ENCODE assay signal across 4 fruit fly cellular contexts in the genomic region with DNA sequence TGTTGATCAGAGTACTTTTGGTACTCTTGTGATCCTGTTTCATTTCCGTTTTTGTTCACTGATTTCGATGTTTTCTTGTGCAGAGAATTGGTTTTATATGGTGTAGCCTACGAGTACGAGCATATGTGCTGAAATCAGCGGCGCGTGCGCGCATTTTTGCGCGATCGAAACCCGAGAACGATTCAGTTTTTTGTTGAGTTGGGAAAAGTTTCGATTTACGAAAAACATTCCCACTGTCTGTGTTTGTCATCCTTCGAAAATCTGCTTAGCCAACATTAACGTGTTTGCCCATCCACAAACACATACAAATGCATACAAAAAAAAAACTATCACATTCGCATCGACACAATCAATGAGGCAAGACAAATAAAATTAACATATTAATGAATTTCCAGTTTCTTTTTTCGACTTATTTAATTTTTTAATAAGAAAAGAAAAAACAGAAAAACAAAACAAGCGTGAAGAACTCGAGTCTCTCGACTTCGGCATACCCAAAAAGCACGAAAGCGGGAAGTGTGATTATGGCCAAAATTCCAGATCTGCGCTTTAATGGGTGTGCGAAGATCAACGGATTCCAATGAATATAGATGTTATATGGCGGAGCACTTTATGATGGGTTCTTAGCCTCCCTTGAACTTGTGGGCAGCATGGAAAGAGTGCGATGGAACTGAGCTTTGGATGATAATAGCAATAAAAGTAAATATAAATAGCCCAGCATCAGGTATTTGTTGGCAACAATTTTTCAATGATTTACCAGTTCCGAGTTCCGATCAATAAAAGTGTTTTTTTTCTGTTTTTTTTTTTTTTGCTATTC.
A peak's percentile ranks its signal among the peaks of the same experiment; 100 is the strongest.
TF ChIP-seq lines count a peak whose summit lies in the region.

No protein-coding gene starts in this region.

- no peak for TF ChIP-seq CTCF in whole organism, embryonic (GFP tag; optimal IDR thresholded peaks at IDR 0.05; lab: Kevin White, UChicago)

TF ChIP-seq in Kc167, 6 proteins besides CTCF, POLR2A, EP300 and RAD21:
- TF ChIP-seq Sin3A (optimal IDR thresholded peaks at IDR 0.05; lab: Kevin White, UChicago) (no peak), psq (optimal IDR thresholded peaks at IDR 0.05; lab: Kevin White, UChicago) (no peak), Myc (optimal IDR thresholded peaks at IDR 0.05; lab: Kevin White, UChicago) (no peak), h (optimal IDR thresholded peaks at IDR 0.05; lab: Kevin White, UChicago) (no peak), ttk (optimal IDR thresholded peaks at IDR 0.05; lab: Kevin White, UChicago) (peak; percentile 83), insv (optimal IDR thresholded peaks at IDR 0.05; lab: Kevin White, UChicago) (no peak)

TF ChIP-seq in whole organism, adult, 20 proteins besides CTCF, POLR2A, EP300 and RAD21:
- no peak for TF ChIP-seq toe (GFP tag; optimal IDR thresholded peaks at IDR 0.05; lab: Kevin White, UChicago)
- peak; percentile 92 for TF ChIP-seq tj (GFP tag; optimal IDR thresholded peaks at IDR 0.05; lab: Kevin White, UChicago)

TF ChIP-seq in whole organism, embryonic, 481 proteins besides CTCF, POLR2A, EP300 and RAD21 (continues in another document):
- TF ChIP-seq Jarid2 (GFP tag; optimal IDR thresholded peaks at IDR 0.05; lab: Kevin White, UChicago) (no peak), scrt (GFP tag; optimal IDR thresholded peaks at IDR 0.05; lab: Kevin White, UChicago) (no peak), hb (GFP tag; IDR thresholded peaks at IDR 0.05; lab: Robert Waterston, UW; ENCODE audit: partially characterized antibody) (no peak), NFAT (GFP tag; IDR thresholded peaks at IDR 0.05; lab: Robert Waterston, UW) (no peak), sens (GFP tag; lab: Kevin White, UChicago) (no peak), Usf (GFP tag; optimal IDR thresholded peaks at IDR 0.05; lab: Kevin White, UChicago) (no peak), CG6175 (GFP tag; IDR thresholded peaks at IDR 0.05; lab: Robert Waterston, UW) (no peak), chinmo (GFP tag; IDR thresholded peaks at IDR 0.05; lab: Robert Waterston, UW; ENCODE audit: partially characterized antibody) (0 out of 4 replicates have a peak, but pooled peaks have one; percentile 65), CG11456 (GFP tag; IDR thresholded peaks at IDR 0.05; lab: Robert Waterston, UW) (no peak), emc (GFP tag; optimal IDR thresholded peaks at IDR 0.05; lab: Kevin White, UChicago) (no peak), Six4 (GFP tag; optimal IDR thresholded peaks at IDR 0.05; lab: Kevin White, UChicago) (no peak), CG12769 (tag; optimal IDR thresholded peaks at IDR 0.05; lab: Kevin White, UChicago) (peak; percentile 20), CG2120 (GFP tag; optimal IDR thresholded peaks at IDR 0.05; lab: Kevin White, UChicago) (peak; percentile 1), lov (optimal IDR thresholded peaks at IDR 0.05; lab: Kevin White, UChicago) (no peak), lov (GFP tag; IDR thresholded peaks at IDR 0.05; lab: Robert Waterston, UW) (no peak), pfk (GFP tag; optimal IDR thresholded peaks at IDR 0.05; lab: Kevin White, UChicago) (no peak), CG9932 (GFP tag; IDR thresholded peaks at IDR 0.05; lab: Robert Waterston, UW) (0 out of 2 replicates have a peak, but pooled peaks have one; percentile 23), CG11504 (tag; optimal IDR thresholded peaks at IDR 0.05; lab: Kevin White, UChicago) (no peak), D19B (GFP tag; optimal IDR thresholded peaks at IDR 0.05; lab: Kevin White, UChicago) (peak; percentile 92), Dfd (GFP tag; optimal IDR thresholded peaks at IDR 0.05; lab: Kevin White, UChicago) (no peak), Ets97D (GFP tag; optimal IDR thresholded peaks at IDR 0.05; lab: Kevin White, UChicago) (no peak), Doc3 (GFP tag; IDR thresholded peaks at IDR 0.05; lab: Robert Waterston, UW; ENCODE audit: partially characterized antibody) (no peak), pho (GFP tag; optimal IDR thresholded peaks at IDR 0.05; lab: Kevin White, UChicago) (no peak), otp (GFP tag; IDR thresholded peaks at IDR 0.05; lab: Robert Waterston, UW) (no peak), her (GFP tag; optimal IDR thresholded peaks at IDR 0.05; lab: Kevin White, UChicago) (no peak), fd102C (GFP tag; optimal IDR thresholded peaks at IDR 0.05; lab: Kevin White, UChicago) (no peak), sc (optimal IDR thresholded peaks at IDR 0.05; lab: Kevin White, UChicago) (no peak), sc (GFP tag; optimal IDR thresholded peaks at IDR 0.05; lab: Kevin White, UChicago) (no peak), insv (GFP tag; optimal IDR thresholded peaks at IDR 0.05; lab: Kevin White, UChicago) (no peak), al (GFP tag; IDR thresholded peaks at IDR 0.05; lab: Robert Waterston, UW) (0 out of 2 replicates have a peak, but pooled peaks have one; percentile 12), disco-r (GFP tag; optimal IDR thresholded peaks at IDR 0.05; lab: Kevin White, UChicago) (no peak), Atf-2 (GFP tag; optimal IDR thresholded peaks at IDR 0.05; lab: Kevin White, UChicago) (no peak), CG16813 (GFP tag; IDR thresholded peaks at IDR 0.05; lab: Robert Waterston, UW; ENCODE audit: partially characterized antibody) (no peak), onecut (GFP tag; IDR thresholded peaks at IDR 0.05; lab: Robert Waterston, UW) (0 out of 2 replicates have a peak, but pooled peaks have one; percentile 6), Med (GFP tag; lab: Kevin White, UChicago) (peak; percentile 60), h (optimal IDR thresholded peaks at IDR 0.05; lab: Kevin White, UChicago) (no peak), sna (GFP tag; IDR thresholded peaks at IDR 0.05; lab: Robert Waterston, UW; ENCODE audit: partially characterized antibody) (no peak)

TF ChIP-seq in whole organism, prepupa, 60 proteins besides CTCF, POLR2A, EP300 and RAD21:
- TF ChIP-seq eg (GFP tag; IDR thresholded peaks at IDR 0.05; lab: Robert Waterston, UW) (0 out of 3 replicates have a peak, but pooled peaks have one; percentile 19), svp (GFP tag; lab: Kevin White, UChicago) (no peak), Met (GFP tag; optimal IDR thresholded peaks at IDR 0.05; lab: Kevin White, UChicago) (no peak)
